Worm (Caenorhabditis elegans): ENCODE data around the gene W01H2.2.

W01H2.2 gene

DNA sequence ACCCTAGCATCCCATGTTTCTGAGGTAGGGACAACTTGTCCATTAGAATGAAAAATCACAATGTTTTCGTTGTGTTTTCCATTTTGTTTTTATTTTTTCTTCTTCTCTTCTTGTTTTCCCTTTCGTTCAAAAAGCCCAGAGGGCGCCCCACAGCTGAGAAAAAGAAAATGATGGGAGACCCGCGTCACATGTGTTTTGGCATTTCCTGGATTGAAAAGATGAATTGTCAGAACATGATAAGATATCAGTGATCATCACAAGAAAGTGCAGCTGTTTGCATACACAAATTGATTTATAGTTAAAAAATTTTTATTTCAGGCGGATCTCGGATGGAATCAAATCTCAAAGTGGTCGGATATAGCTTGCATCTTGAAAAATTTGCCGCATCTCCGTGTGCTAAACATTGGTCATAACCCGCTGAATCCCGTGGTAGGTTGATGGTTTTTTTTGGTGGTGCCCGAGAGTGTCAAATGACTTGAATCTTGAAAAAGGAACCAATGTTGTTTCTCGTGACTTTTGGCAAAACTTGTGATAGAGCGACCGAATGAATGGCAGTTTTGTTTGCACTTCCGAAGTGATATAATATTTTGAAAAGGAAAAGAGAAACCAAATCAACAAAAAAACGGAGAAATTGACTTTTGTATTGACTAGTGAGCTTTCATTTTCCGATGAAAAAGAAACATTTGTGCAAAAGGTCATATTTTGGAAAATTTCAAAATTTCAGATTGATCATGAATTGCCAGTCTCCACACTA is 48.1 kb upstream of the W01H2.2 start (continued):
- 0 out of 2 replicates have a peak, but pooled peaks have one; percentile 29 for TF ChIP-seq let-526 (GFP tag; IDR thresholded peaks at IDR 0.05)
- TF ChIP-seq mxl-1 (tag; optimal IDR thresholded peaks at IDR 0.05): no peak
- no peak for TF ChIP-seq C17E4.6 (GFP tag; IDR thresholded peaks at IDR 0.05)
- TF ChIP-seq Y67H2A.10 (GFP tag; conservative IDR thresholded peaks at IDR 0.05): no peak
- TF ChIP-seq lir-1 (GFP tag; conservative IDR thresholded peaks at IDR 0.05): no peak
- no peak for TF ChIP-seq mel-28 (tag; optimal IDR thresholded peaks at IDR 0.05; ENCODE audit: borderline replicate concordance)
- no peak for TF ChIP-seq ceh-79 (tag; optimal IDR thresholded peaks at IDR 0.05)
- TF ChIP-seq sea-2 (GFP tag; IDR thresholded peaks at IDR 0.05): no peak
- TF ChIP-seq hlh-12 (tag; optimal IDR thresholded peaks at IDR 0.05): no peak
- no peak for TF ChIP-seq hmg-1.2 (GFP tag; IDR thresholded peaks at IDR 0.05)
- TF ChIP-seq attf-5 (GFP tag; optimal IDR thresholded peaks at IDR 0.05): peak; percentile 21
- TF ChIP-seq madf-8 (GFP tag; conservative IDR thresholded peaks at IDR 0.05): no peak
- TF ChIP-seq nhr-179 (tag; optimal IDR thresholded peaks at IDR 0.05): no peak
- TF ChIP-seq F10E7.11 (tag; optimal IDR thresholded peaks at IDR 0.05): no peak
- no peak for TF ChIP-seq F57C9.4 (tag; optimal IDR thresholded peaks at IDR 0.05)
- no peak for TF ChIP-seq Y53G8AR.9 (GFP tag; conservative IDR thresholded peaks at IDR 0.05)
- no peak for TF ChIP-seq akir-1 (GFP tag; optimal IDR thresholded peaks at IDR 0.05)
- no peak for TF ChIP-seq snpc-1.1 (tag; optimal IDR thresholded peaks at IDR 0.05; ENCODE audit: insufficient read depth)
- TF ChIP-seq pha-4 (tag; optimal IDR thresholded peaks at IDR 0.05): peak; percentile 17
- no peak for TF ChIP-seq ceh-40 (GFP tag; IDR thresholded peaks at IDR 0.05)
- TF ChIP-seq F23B12.7 (tag; optimal IDR thresholded peaks at IDR 0.05; ENCODE audit: insufficient read depth): no peak

DNA sequence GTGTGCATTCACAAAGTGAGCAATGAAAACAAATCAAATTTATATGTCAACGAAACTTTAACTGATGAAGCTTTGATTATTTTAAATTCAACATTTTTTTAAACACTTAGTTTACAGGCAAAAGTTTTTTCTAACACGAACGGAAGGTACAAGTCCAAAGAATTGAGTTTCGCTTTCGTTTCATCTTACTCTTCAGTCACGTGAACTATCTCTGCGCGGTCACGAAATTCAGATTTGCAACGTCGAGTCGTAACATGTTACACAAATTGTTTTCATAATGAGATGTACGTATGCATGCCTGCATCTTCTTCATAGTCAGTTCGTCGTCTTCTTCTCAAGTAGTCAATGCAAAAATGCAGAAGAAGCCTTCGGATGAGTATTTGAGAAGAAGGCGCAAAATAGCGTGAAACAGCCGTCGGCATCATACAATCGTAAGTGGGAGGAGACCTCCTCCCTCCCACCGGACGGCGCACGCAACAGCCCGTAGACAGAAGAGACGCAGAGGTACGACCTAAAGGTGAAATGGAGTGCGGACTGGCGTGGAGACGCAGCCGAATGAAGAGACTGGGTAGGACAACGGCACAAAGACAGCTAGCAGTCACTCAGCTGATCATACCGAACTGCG is 47.1 kb upstream of the W01H2.2 start, which contains the start of gene coel-1:
TSS of gene coel-1 (plus strand) at position 381 of the 625 bp plus-strand sequence.
- TF ChIP-seq fkh-3 (tag; optimal IDR thresholded peaks at IDR 0.05) (no peak), F22D6.2 (tag; optimal IDR thresholded peaks at IDR 0.05) (peak; percentile 3), nhr-90 (tag; optimal IDR thresholded peaks at IDR 0.05) (peak; percentile 3), egrh-3 (GFP tag; IDR thresholded peaks at IDR 0.05) (peak; percentile 77), zfh-2 (GFP tag; conservative IDR thresholded peaks at IDR 0.05) (peak; percentile 89), ceh-27 (GFP tag; optimal IDR thresholded peaks at IDR 0.05) (peak; percentile 52), ceh-100 (GFP tag; IDR thresholded peaks at IDR 0.05) (no peak), hmg-1.2 (GFP tag; IDR thresholded peaks at IDR 0.05) (peak; percentile 64; the same call in 1 of the 2 replicates), nhr-80 (tag; optimal IDR thresholded peaks at IDR 0.05) (peak; percentile 52), cebp-1 (GFP tag; IDR thresholded peaks at IDR 0.05) (no peak), cebp-1 (tag; optimal IDR thresholded peaks at IDR 0.05) (peak; percentile 60), die-1 (tag; optimal IDR thresholded peaks at IDR 0.05) (no peak), bed-2 (GFP tag; IDR thresholded peaks at IDR 0.05) (0 out of 2 replicates have a peak, but pooled peaks have one; percentile 26), F52B5.7 (tag; optimal IDR thresholded peaks at IDR 0.05) (no peak), ceh-58 (GFP tag; IDR thresholded peaks at IDR 0.05) (no peak), lin-40 (tag; optimal IDR thresholded peaks at IDR 0.05) (peak; percentile 35), K11D2.4 (GFP tag; IDR thresholded peaks at IDR 0.05) (peak; percentile 50; the same call in 1 of the 2 replicates), attf-5 (GFP tag; optimal IDR thresholded peaks at IDR 0.05) (peak; percentile 16)
